Fruit fly (Drosophila melanogaster): ENCODE measurements around the gene Culd.

Gene Culd

dm6 chr3L:8308891-8309352, 47.2 kb downstream of the Culd start, which contains the start of gene BI-1 (continued):
- TF ChIP-seq NC2α (GFP tag; optimal IDR thresholded peaks at IDR 0.05) (no peak), Pdp1 (GFP tag; optimal IDR thresholded peaks at IDR 0.05) (peak; percentile 38 to 60), CG18764 (GFP tag; optimal IDR thresholded peaks at IDR 0.05) (peak; percentile 58), bowl (GFP tag; IDR thresholded peaks at IDR 0.05) (no peak), Six4 (GFP tag; optimal IDR thresholded peaks at IDR 0.05) (no peak), CG10979 (tag; optimal IDR thresholded peaks at IDR 0.05) (peak; percentile 61), Meics (GFP tag; optimal IDR thresholded peaks at IDR 0.05) (peak; percentile 76), CG8944 (GFP tag; optimal IDR thresholded peaks at IDR 0.05) (no peak), CG9437 (GFP tag; optimal IDR thresholded peaks at IDR 0.05) (peak; percentile 65), wek (GFP tag; optimal IDR thresholded peaks at IDR 0.05) (no peak), stc (GFP tag; IDR thresholded peaks at IDR 0.05) (no peak), CG2129 (GFP tag; IDR thresholded peaks at IDR 0.05; ENCODE audit: partially characterized antibody) (no peak), CG10209 (GFP tag; optimal IDR thresholded peaks at IDR 0.05) (peak; percentile 54), ro (GFP tag; IDR thresholded peaks at IDR 0.05) (no peak), Atf-2 (GFP tag; optimal IDR thresholded peaks at IDR 0.05) (no peak), chm (GFP tag; IDR thresholded peaks at IDR 0.05) (no peak), toy (GFP tag; IDR thresholded peaks at IDR 0.05) (no peak), ERR (GFP tag; optimal IDR thresholded peaks at IDR 0.05) (no peak), CG17829 (tag; optimal IDR thresholded peaks at IDR 0.05) (peak; percentile 55), bsh (GFP tag; optimal IDR thresholded peaks at IDR 0.05) (peak in 1 of 2 experiments; percentile 50), ewg (GFP tag; optimal IDR thresholded peaks at IDR 0.05) (peak; percentile 65), pzg (GFP tag; optimal IDR thresholded peaks at IDR 0.05) (peak; percentile 59), Blimp-1 (GFP tag; optimal IDR thresholded peaks at IDR 0.05) (no peak), CG1792 (GFP tag; optimal IDR thresholded peaks at IDR 0.05) (no peak), sisA (GFP tag; IDR thresholded peaks at IDR 0.05) (no peak), pan (optimal IDR thresholded peaks at IDR 0.05) (no peak), pan (GFP tag; optimal IDR thresholded peaks at IDR 0.05 in 1 of 2, IDR thresholded peaks at IDR 0.05 in 1 of 2) (no peak), amos (GFP tag; IDR thresholded peaks at IDR 0.05; ENCODE audit: partially characterized antibody) (0 out of 2 replicates have a peak, but pooled peaks have one; percentile 10), CG8765 (GFP tag; IDR thresholded peaks at IDR 0.05) (no peak), CG7928 (GFP tag; optimal IDR thresholded peaks at IDR 0.05) (peak; percentile 19), Nf-YC (tag; optimal IDR thresholded peaks at IDR 0.05) (peak; percentile 74), nom (GFP tag; optimal IDR thresholded peaks at IDR 0.05) (peak; percentile 46), CG14050 (GFP tag; IDR thresholded peaks at IDR 0.05) (no peak), Hand (GFP tag; optimal IDR thresholded peaks at IDR 0.05) (no peak), nerfin-2 (GFP tag; IDR thresholded peaks at IDR 0.05; ENCODE audit: partially characterized antibody) (no peak), Aef1 (GFP tag; IDR thresholded peaks at IDR 0.05) (no peak), CG12744 (GFP tag; optimal IDR thresholded peaks at IDR 0.05) (no peak), CG12299 (tag; optimal IDR thresholded peaks at IDR 0.05) (peak; percentile 29), pros (GFP tag; optimal IDR thresholded peaks at IDR 0.05) (no peak), HLHmδ (GFP tag; optimal IDR thresholded peaks at IDR 0.05) (no peak), Mes4 (GFP tag; optimal IDR thresholded peaks at IDR 0.05) (no peak), az2 (GFP tag; optimal IDR thresholded peaks at IDR 0.05) (peak; percentile 57), CG17385 (GFP tag; optimal IDR thresholded peaks at IDR 0.05) (peak; percentile 56), CG18619 (GFP tag; optimal IDR thresholded peaks at IDR 0.05) (peak; percentile 24), chinmo (GFP tag; IDR thresholded peaks at IDR 0.05; ENCODE audit: partially characterized antibody) (no peak), CG10654 (GFP tag; optimal IDR thresholded peaks at IDR 0.05) (peak; percentile 65), CG4404 (GFP tag; IDR thresholded peaks at IDR 0.05) (peak; percentile 60), CG12236 (GFP tag; optimal IDR thresholded peaks at IDR 0.05) (no peak), br (optimal IDR thresholded peaks at IDR 0.05) (no peak), CG2889 (GFP tag; IDR thresholded peaks at IDR 0.05) (no peak), Doc3 (GFP tag; IDR thresholded peaks at IDR 0.05; ENCODE audit: partially characterized antibody) (no peak)

Data from whole organism, embryonic.